Fruit fly (Drosophila melanogaster) whole organism, embryonic: ENCODE data around the gene JMJD5.
A peak's percentile ranks its signal among the peaks of the same experiment; 100 is the strongest.

ENCODE experiments used
- Aef1 ChIP-seq: fragments of 200-800 bp; sonication (Bioruptor generic); IDR thresholded peaks from 3 replicates; pipeline ENCODE4 v1.3.6; 2022; ENCODE audit warnings: missing biosample characterization, missing genetic modification characterization
- B-H2 ChIP-seq: fragments of 200-800 bp; sonication (Bioruptor generic); optimal IDR thresholded peaks from 2 replicates; lab custom pipeline; 2018; ENCODE audit warnings: missing biosample characterization, mild to moderate bottlenecking, missing genetic modification characterization
- BEAF-32 ChIP-seq: fragments of 200-800 bp; sonication (Bioruptor generic); optimal IDR thresholded peaks from 3 replicates; lab custom pipeline; 2017; ENCODE audit warnings: missing biosample characterization, missing genetic modification characterization, mild to moderate bottlenecking, moderate library complexity, missing genetic modification reagents
- Blimp-1 ChIP-seq: fragments of 200-800 bp; sonication (Bioruptor generic); optimal IDR thresholded peaks from 3 replicates; lab custom pipeline; 2018; ENCODE audit warnings: missing biosample characterization, missing genetic modification characterization, mild to moderate bottlenecking, moderate library complexity, missing genetic modification reagents
- BtbVII ChIP-seq: fragments of 200-800 bp; sonication (Bioruptor generic); optimal IDR thresholded peaks from 3 replicates; lab custom pipeline; 2017; ENCODE audit warnings: missing biosample characterization, mild to moderate bottlenecking, missing genetic modification characterization
- CG10147 ChIP-seq: fragments of 200-800 bp; sonication (Bioruptor generic); optimal IDR thresholded peaks from 2 replicates; lab custom pipeline; 2019; ENCODE audit warnings: missing biosample characterization, mild to moderate bottlenecking, missing genetic modification characterization, moderate library complexity
- CG12071 ChIP-seq: fragments of 200-800 bp; sonication (Bioruptor generic); optimal IDR thresholded peaks from 3 replicates; lab custom pipeline; 2018; ENCODE audit warnings: missing biosample characterization, mild to moderate bottlenecking, missing genetic modification characterization
- CG12744 ChIP-seq: fragments of 200-800 bp; sonication (Bioruptor generic); optimal IDR thresholded peaks from 2 replicates; lab custom pipeline; 2016; ENCODE audit warnings: missing biosample characterization, missing genetic modification characterization
- CG14050 ChIP-seq: fragments of 200-800 bp; sonication (Bioruptor generic); IDR thresholded peaks from 3 replicates; pipeline ENCODE4 v1.3.6; 2022; ENCODE audit warnings: missing biosample characterization, missing genetic modification characterization
- CG17359 ChIP-seq: fragments of 200-800 bp; sonication (Bioruptor generic); optimal IDR thresholded peaks from 3 replicates; lab custom pipeline; 2018; ENCODE audit warnings: missing biosample characterization, mild to moderate bottlenecking, missing genetic modification characterization, moderate library complexity
- CG17385 ChIP-seq: fragments of 200-800 bp; sonication (Bioruptor generic); optimal IDR thresholded peaks from 3 replicates; lab custom pipeline; 2018; ENCODE audit warnings: missing biosample characterization, mild to moderate bottlenecking, missing genetic modification characterization
- CG17829 ChIP-seq: fragments of 200-800 bp; optimal IDR thresholded peaks from 2 replicates; lab custom pipeline; 2019; ENCODE audit warnings: missing biosample characterization, mild to moderate bottlenecking, missing genetic modification characterization, moderate library complexity
- CG18011 ChIP-seq: fragments of 200-800 bp; sonication (Bioruptor generic); optimal IDR thresholded peaks from 2 replicates; lab custom pipeline; 2017; ENCODE audit warnings: missing biosample characterization, missing genetic modification characterization, mild to moderate bottlenecking, moderate library complexity, missing genotype
- CG18262 ChIP-seq: fragments of 200-800 bp; optimal IDR thresholded peaks from 3 replicates; lab custom pipeline; 2019; ENCODE audit warnings: missing biosample characterization, mild to moderate bottlenecking, missing genetic modification characterization, moderate library complexity
- CG31441 ChIP-seq: fragments of 200-800 bp; sonication (Bioruptor generic); IDR thresholded peaks from 2 replicates; pipeline ENCODE4 v1.3.6; 2022; ENCODE audit warnings: missing biosample characterization, missing genetic modification characterization
- CG6689 ChIP-seq: fragments of 200-800 bp; sonication (Bioruptor generic); IDR thresholded peaks from 2 replicates; pipeline ENCODE4 v1.3.6; 2022; ENCODE audit warnings: missing biosample characterization, missing genetic modification characterization
- CG8388 ChIP-seq: fragments of 200-800 bp; sonication (Bioruptor generic); optimal IDR thresholded peaks from 2 replicates; lab custom pipeline; 2019; ENCODE audit warnings: missing biosample characterization, mild to moderate bottlenecking, missing genetic modification characterization, moderate library complexity
- CG8765 ChIP-seq: fragments of 200-800 bp; sonication (Bioruptor generic); IDR thresholded peaks from 2 replicates; pipeline ENCODE4 v1.3.6; 2022; ENCODE audit warnings: missing biosample characterization, missing genetic modification characterization
- D ChIP-seq, 2 experiments: fragments of 200-800 bp in 1 of 2; fragments of >200 bp in 1 of 2; sonication (Bioruptor generic) in 1 of 2; optimal IDR thresholded peaks; 2 replicates in 1 of 2; 3 replicates in 1 of 2; lab custom pipeline; 2017; ENCODE audit warnings: mild to moderate bottlenecking in 1 of 2, missing biosample characterization in 1 of 2, missing genetic modification characterization in 1 of 2, missing genetic modification reagents in 1 of 2
- Dad ChIP-seq: fragments of 200-800 bp; sonication (Bioruptor generic); optimal IDR thresholded peaks from 3 replicates; lab custom pipeline; 2016; ENCODE audit warnings: missing biosample characterization, missing genetic modification characterization
- Dref ChIP-seq: fragments of 200-800 bp; sonication (Bioruptor generic); IDR thresholded peaks from 2 replicates; pipeline ENCODE4 v1.3.6; 2022; ENCODE audit warnings: missing biosample characterization, missing genetic modification characterization
- Drgx ChIP-seq: fragments of 200-800 bp; sonication (Bioruptor generic); IDR thresholded peaks from 2 replicates; pipeline ENCODE4 v1.3.6; 2022; ENCODE audit warnings: missing biosample characterization, missing genetic modification characterization
- Ets65A ChIP-seq: fragments of 200-800 bp; sonication (Bioruptor generic); peaks from one replicate; lab custom pipeline; 2016; ENCODE audit warnings: missing biosample characterization, missing genetic modification characterization
- HHEX ChIP-seq: fragments of 200-800 bp; sonication (Bioruptor generic); optimal IDR thresholded peaks from 3 replicates; lab custom pipeline; 2017; ENCODE audit warnings: missing biosample characterization, mild to moderate bottlenecking, missing genetic modification characterization, missing genetic modification reagents
- Hmx ChIP-seq: fragments of 200-800 bp; sonication (Bioruptor generic); optimal IDR thresholded peaks from 2 replicates; lab custom pipeline; 2016; ENCODE audit warnings: missing biosample characterization, missing genetic modification characterization
- Hr3 ChIP-seq: fragments of 200-800 bp; sonication (Bioruptor generic); optimal IDR thresholded peaks from 3 replicates; lab custom pipeline; 2016; ENCODE audit warnings: missing biosample characterization, missing genetic modification characterization
- Pdp1 ChIP-seq, 2 experiments: fragments of 200-800 bp; sonication (Bioruptor generic); optimal IDR thresholded peaks; 3 replicates each; lab custom pipeline; 2016; ENCODE audit warnings: missing biosample characterization in 2 of 2, missing genetic modification characterization in 2 of 2, mild to moderate bottlenecking in 1 of 2, moderate library complexity in 1 of 2
- Six4 ChIP-seq: fragments of 200-800 bp; sonication (Bioruptor generic); optimal IDR thresholded peaks from 2 replicates; lab custom pipeline; 2016; ENCODE audit warnings: missing biosample characterization, missing genetic modification characterization
- Ssrp ChIP-seq: fragments of 200-800 bp; sonication (Bioruptor generic); optimal IDR thresholded peaks from 2 replicates; lab custom pipeline; 2018; ENCODE audit warnings: missing biosample characterization, mild to moderate bottlenecking, missing genetic modification characterization, moderate library complexity
- Stat92E ChIP-seq, 3 experiments: fragments of >200 bp in 2 of 3; fragments of 200-800 bp in 1 of 3; sonication (Bioruptor generic) in 1 of 3; optimal IDR thresholded peaks; 2 replicates each; lab custom pipeline; 2017 to 2019; ENCODE audit warnings: missing biosample characterization in 3 of 3, missing genetic modification characterization in 3 of 3, mild to moderate bottlenecking in 1 of 3, moderate library complexity in 1 of 3
- ato ChIP-seq: fragments of 200-800 bp; sonication (Bioruptor generic); IDR thresholded peaks from 2 replicates; pipeline ENCODE4 v1.3.6; 2022; ENCODE audit warnings: missing biosample characterization, missing genetic modification characterization; ENCODE audit not compliant: partially characterized antibody
- bsh ChIP-seq, 2 experiments: fragments of 200-800 bp; sonication (Bioruptor generic); optimal IDR thresholded peaks; 2 replicates each; lab custom pipeline; 2017 to 2018; ENCODE audit warnings: mild to moderate bottlenecking in 2 of 2, missing biosample characterization in 2 of 2, missing genetic modification characterization in 2 of 2, moderate library complexity in 1 of 2
- cg ChIP-seq: fragments of 200-800 bp; sonication (Bioruptor generic); optimal IDR thresholded peaks from 3 replicates; lab custom pipeline; 2019; ENCODE audit warnings: missing biosample characterization, mild to moderate bottlenecking, missing genetic modification characterization, moderate library complexity
- chm ChIP-seq: fragments of 200-800 bp; sonication (Bioruptor generic); IDR thresholded peaks from 2 replicates; pipeline ENCODE4 v1.3.6; 2022; ENCODE audit warnings: missing biosample characterization, missing genetic modification characterization
- dpn ChIP-seq, 2 experiments: fragments of 200-800 bp; sonication (Bioruptor generic); optimal IDR thresholded peaks; 3 replicates each; lab custom pipeline; 2016; ENCODE audit warnings: missing biosample characterization in 2 of 2, missing genetic modification characterization in 2 of 2
- grau ChIP-seq: fragments of 200-800 bp; optimal IDR thresholded peaks from 3 replicates; lab custom pipeline; 2019; ENCODE audit warnings: missing biosample characterization, mild to moderate bottlenecking, missing genetic modification characterization, moderate library complexity
- grn ChIP-seq: fragments of 200-800 bp; sonication (Bioruptor generic); optimal IDR thresholded peaks from 3 replicates; lab custom pipeline; 2017; ENCODE audit warnings: missing biosample characterization, missing genetic modification characterization
- gsb ChIP-seq: fragments of 200-800 bp; sonication (Bioruptor generic); IDR thresholded peaks from 2 replicates; pipeline ENCODE4 v1.3.6; 2022; ENCODE audit warnings: missing biosample characterization, missing genetic modification characterization
- hb ChIP-seq: fragments of 200-800 bp; sonication (Bioruptor generic); IDR thresholded peaks from 3 replicates; pipeline ENCODE4 v1.3.6; 2022; ENCODE audit warnings: missing biosample characterization, missing genetic modification characterization; ENCODE audit not compliant: partially characterized antibody
- kni ChIP-seq: fragments of 200-800 bp; sonication (Bioruptor generic); optimal IDR thresholded peaks from 3 replicates; lab custom pipeline; 2017; ENCODE audit warnings: mild to moderate bottlenecking, missing biosample characterization, missing genetic modification reagents, missing genetic modification characterization
- lbe ChIP-seq: fragments of 200-800 bp; sonication (Bioruptor generic); optimal IDR thresholded peaks from 2 replicates; lab custom pipeline; 2016; ENCODE audit warnings: missing biosample characterization, mild to moderate bottlenecking, missing genetic modification characterization
- onecut ChIP-seq: fragments of 200-800 bp; sonication (Bioruptor generic); IDR thresholded peaks from 2 replicates; pipeline ENCODE4 v1.3.6; 2022; ENCODE audit warnings: missing biosample characterization, missing genetic modification characterization
- p53 ChIP-seq: fragments of 200-800 bp; sonication (Bioruptor generic); optimal IDR thresholded peaks from 2 replicates; lab custom pipeline; 2016; ENCODE audit warnings: missing biosample characterization, missing genetic modification characterization
- pb ChIP-seq: fragments of 200-800 bp; sonication (Bioruptor generic); optimal IDR thresholded peaks from 3 replicates; lab custom pipeline; 2016; ENCODE audit warnings: missing biosample characterization, missing genetic modification characterization
- phol ChIP-seq: fragments of 200-800 bp; sonication (Bioruptor generic); optimal IDR thresholded peaks from 3 replicates; lab custom pipeline; 2018; ENCODE audit warnings: missing biosample characterization, mild to moderate bottlenecking, missing genetic modification characterization, moderate library complexity
- prd ChIP-seq, 3 experiments: fragments of >200 bp in 2 of 3; fragments of 200-800 bp in 1 of 3; sonication (Bioruptor generic) in 1 of 3; optimal IDR thresholded peaks in 2 of 3; IDR thresholded peaks in 1 of 3; 2 replicates in 2 of 3; 3 replicates in 1 of 3; pipeline versions ENCODE4 v1.3.6 to Lab custom; 2017 to 2022; ENCODE audit warnings: missing biosample characterization in 1 of 3, missing genetic modification characterization in 1 of 3
- row ChIP-seq: fragments of 200-800 bp; sonication (Bioruptor generic); IDR thresholded peaks from 3 replicates; pipeline ENCODE4 v1.3.6; 2022; ENCODE audit warnings: missing biosample characterization, missing genetic modification characterization
- tap ChIP-seq: fragments of 200-800 bp; optimal IDR thresholded peaks from 3 replicates; lab custom pipeline; 2019; ENCODE audit warnings: missing biosample characterization, mild to moderate bottlenecking, missing genetic modification characterization, moderate library complexity
- trem ChIP-seq: fragments of 200-800 bp; optimal IDR thresholded peaks from 3 replicates; lab custom pipeline; 2019; ENCODE audit warnings: missing biosample characterization, mild to moderate bottlenecking, missing genetic modification characterization, moderate library complexity

The JMJD5 gene

dm6 chr3L:824444-824843, 16.7 kb downstream of the JMJD5 start (continued):
- 0 out of 3 replicates have a peak, but pooled peaks have one; percentile 26 for TF ChIP-seq row (GFP tag; lab: Robert Waterston, UW)
- TF ChIP-seq Stat92E (GFP tag; optimal IDR thresholded peaks at IDR 0.05; lab: Kevin White, UChicago): no peak
- peak; percentile 1 to 2 for TF ChIP-seq dpn (GFP tag; optimal IDR thresholded peaks at IDR 0.05; lab: Kevin White, UChicago)
- peak; percentile 40 for TF ChIP-seq CG17359 (tag; lab: Kevin White, UChicago)
- peak; percentile 79 for TF ChIP-seq Drgx (GFP tag; lab: Robert Waterston, UW)
- peak; percentile 12 for TF ChIP-seq Ssrp (tag; lab: Kevin White, UChicago)
- TF ChIP-seq phol: peak; percentile 55
- peak; percentile 41 to 72 for TF ChIP-seq bsh (GFP tag; optimal IDR thresholded peaks at IDR 0.05; lab: Kevin White, UChicago)
- no peak for TF ChIP-seq CG12744 (GFP tag; lab: Kevin White, UChicago)
- 0 out of 2 replicates have a peak, but pooled peaks have one; percentile 25 for TF ChIP-seq CG6689
- TF ChIP-seq Hr3: peak; percentile 8
- TF ChIP-seq CG12071 (GFP tag; lab: Kevin White, UChicago): no peak
- TF ChIP-seq HHEX (GFP tag; lab: Kevin White, UChicago): no peak
- TF ChIP-seq BEAF-32 (GFP tag; lab: Kevin White, UChicago): no peak
- TF ChIP-seq Dref (GFP tag; lab: Robert Waterston, UW): no peak
- TF ChIP-seq CG10147 (GFP tag; lab: Kevin White, UChicago): peak; percentile 23
- peak; percentile 60 for TF ChIP-seq CG31441 (GFP tag; lab: Robert Waterston, UW)
- peak; percentile 35 for TF ChIP-seq lbe
- no peak for TF ChIP-seq B-H2 (GFP tag; lab: Kevin White, UChicago)
- TF ChIP-seq CG18262 (tag; lab: Kevin White, UChicago): peak; percentile 46
- TF ChIP-seq gsb (GFP tag; lab: Robert Waterston, UW): no peak
- TF ChIP-seq CG8388: peak; percentile 29
- TF ChIP-seq Aef1 (GFP tag; lab: Robert Waterston, UW): no peak
- no peak for TF ChIP-seq hb (GFP tag; lab: Robert Waterston, UW)
- TF ChIP-seq Dad (GFP tag; lab: Kevin White, UChicago): peak; percentile 3
- peak; percentile 88 for TF ChIP-seq Ets65A (GFP tag; lab: Kevin White, UChicago)
- TF ChIP-seq BtbVII (GFP tag; lab: Kevin White, UChicago): no peak
- no peak for TF ChIP-seq grn
- TF ChIP-seq CG14050 (GFP tag; lab: Robert Waterston, UW): 0 out of 3 replicates have a peak, but pooled peaks have one; percentile 11
- TF ChIP-seq trem (tag; lab: Kevin White, UChicago): peak; percentile 2
- no peak for TF ChIP-seq p53 (GFP tag; lab: Kevin White, UChicago)
- TF ChIP-seq chm: no peak
- peak; percentile 43 for TF ChIP-seq tap (tag; lab: Kevin White, UChicago)
- TF ChIP-seq D (optimal IDR thresholded peaks at IDR 0.05; lab: Kevin White, UChicago): no peak
- no peak for TF ChIP-seq D (GFP tag; optimal IDR thresholded peaks at IDR 0.05; lab: Kevin White, UChicago)
- TF ChIP-seq CG8765: no peak
- TF ChIP-seq cg: no peak
- no peak for TF ChIP-seq CG18011 (GFP tag; lab: Kevin White, UChicago)
- peak; percentile 40 for TF ChIP-seq CG17829
- peak; percentile 19 for TF ChIP-seq Six4 (GFP tag; lab: Kevin White, UChicago)
- no peak for TF ChIP-seq pb
- no peak for TF ChIP-seq kni (GFP tag; lab: Kevin White, UChicago)
- TF ChIP-seq onecut (GFP tag; lab: Robert Waterston, UW): no peak
- peak; percentile 17 for TF ChIP-seq CG17385
- peak; percentile 50 for TF ChIP-seq Blimp-1
- no peak for TF ChIP-seq prd (optimal IDR thresholded peaks at IDR 0.05; lab: Kevin White, UChicago)
- peak; percentile 39; the same call in 1 of the 3 replicates for TF ChIP-seq prd (GFP tag; IDR thresholded peaks at IDR 0.05; lab: Robert Waterston, UW)
- TF ChIP-seq grau (tag; lab: Kevin White, UChicago): peak; percentile 19
- TF ChIP-seq Pdp1 (GFP tag; optimal IDR thresholded peaks at IDR 0.05; lab: Kevin White, UChicago): peak in 1 of 2 experiments; percentile 7
- TF ChIP-seq ato: no peak
- no peak for TF ChIP-seq Hmx
